Worm (Caenorhabditis elegans): ENCODE results near the gene F35G12.12.

The F35G12.12 gene

ce11 chrIII:4581495-4581894 is at the start of gene F35G12.12:
Gene F35G12.12 (plus strand): TSS chrIII:4581795.
- TF ChIP-seq unc-62 (GFP tag; optimal IDR thresholded peaks at IDR 0.05) (no peak), snpc-4 (tag; optimal IDR thresholded peaks at IDR 0.05) (no peak), aly-2 (tag; optimal IDR thresholded peaks at IDR 0.05) (no peak), unc-39 (tag; optimal IDR thresholded peaks at IDR 0.05) (no peak), elt-2 (tag; optimal IDR thresholded peaks at IDR 0.05) (no peak), skn-1 (tag; optimal IDR thresholded peaks at IDR 0.05) (no peak), ceh-9 (tag; optimal IDR thresholded peaks at IDR 0.05) (no peak), egl-27 (tag; optimal IDR thresholded peaks at IDR 0.05) (no peak), nhr-28 (tag; optimal IDR thresholded peaks at IDR 0.05) (no peak), elt-1 (tag; optimal IDR thresholded peaks at IDR 0.05) (no peak), ama-1 (optimal IDR thresholded peaks at IDR 0.05) (no peak), ceh-28 (tag; optimal IDR thresholded peaks at IDR 0.05) (no peak), mdl-1 (tag; optimal IDR thresholded peaks at IDR 0.05) (no peak), zag-1 (tag; optimal IDR thresholded peaks at IDR 0.05) (no peak), lsy-12 (tag; optimal IDR thresholded peaks at IDR 0.05) (no peak), R02D3.7 (tag; optimal IDR thresholded peaks at IDR 0.05) (no peak)

ce11 chrIII:4540604-4541003 is 41.0 kb upstream of the F35G12.12 start, which contains the start of gene ugt-62:
Gene ugt-62 (minus strand): TSS chrIII:4540623.
- TF ChIP-seq pqm-1 (tag; optimal IDR thresholded peaks at IDR 0.05) (peak; percentile 75), ceh-9 (tag; optimal IDR thresholded peaks at IDR 0.05) (no peak), elt-2 (tag; optimal IDR thresholded peaks at IDR 0.05) (peak; percentile 92)

ce11 chrIII:4542362-4542931 is 39.1 kb upstream of the F35G12.12 start, which contains the start of the genes mrps-34 and cisd-3.1:
Gene mrps-34 (minus strand): TSS chrIII:4542452.
Gene cisd-3.1 (plus strand): TSS chrIII:4542881.
- no peak for TF ChIP-seq ama-1 (optimal IDR thresholded peaks at IDR 0.05)
- no peak for TF ChIP-seq fkh-10 (GFP tag; optimal IDR thresholded peaks at IDR 0.05)
- no peak for TF ChIP-seq lsy-12 (tag; optimal IDR thresholded peaks at IDR 0.05)
- no peak for TF ChIP-seq tbx-2 (tag; optimal IDR thresholded peaks at IDR 0.05)
- peak; percentile 1 for TF ChIP-seq snpc-4 (tag; optimal IDR thresholded peaks at IDR 0.05)
- no peak for TF ChIP-seq R02D3.7 (tag; optimal IDR thresholded peaks at IDR 0.05)
- no peak for TF ChIP-seq unc-39 (tag; optimal IDR thresholded peaks at IDR 0.05)
- TF ChIP-seq pha-4 (tag; optimal IDR thresholded peaks at IDR 0.05), result peak; percentile 42
- no peak for TF ChIP-seq eor-1 (tag; optimal IDR thresholded peaks at IDR 0.05)
- TF ChIP-seq nhr-25 (tag; optimal IDR thresholded peaks at IDR 0.05), result no peak
- no peak for TF ChIP-seq mdl-1 (tag; optimal IDR thresholded peaks at IDR 0.05)
- no peak for TF ChIP-seq ztf-4 (tag; optimal IDR thresholded peaks at IDR 0.05)
- TF ChIP-seq unc-62 (GFP tag; optimal IDR thresholded peaks at IDR 0.05), result no peak
- no peak for TF ChIP-seq fos-1 (tag; optimal IDR thresholded peaks at IDR 0.05)
- no peak for TF ChIP-seq ceh-9 (tag; optimal IDR thresholded peaks at IDR 0.05)
- no peak for TF ChIP-seq ceh-16 (tag; optimal IDR thresholded peaks at IDR 0.05)
- TF ChIP-seq aly-2 (tag; optimal IDR thresholded peaks at IDR 0.05), result no peak
- TF ChIP-seq nfya-1 (tag; optimal IDR thresholded peaks at IDR 0.05; ENCODE audit: insufficient read depth), result peak; percentile 46
- no peak for TF ChIP-seq elt-1 (tag; optimal IDR thresholded peaks at IDR 0.05)
- no peak for TF ChIP-seq elt-3 (tag; optimal IDR thresholded peaks at IDR 0.05)
- TF ChIP-seq zag-1 (tag; optimal IDR thresholded peaks at IDR 0.05), result no peak
- TF ChIP-seq ceh-28 (tag; optimal IDR thresholded peaks at IDR 0.05), result no peak

ce11 chrIII:4544959-4545358 is 36.6 kb upstream of the F35G12.12 start, which contains the start of gene M88.3:
Gene M88.3 (minus strand): TSS chrIII:4545059.
- TF ChIP-seq nhr-67 (tag; optimal IDR thresholded peaks at IDR 0.05) (no peak), pha-4 (tag; optimal IDR thresholded peaks at IDR 0.05) (no peak), jun-1 (tag; optimal IDR thresholded peaks at IDR 0.05) (no peak), unc-62 (GFP tag; optimal IDR thresholded peaks at IDR 0.05) (no peak), elt-3 (tag; optimal IDR thresholded peaks at IDR 0.05) (no peak), R02D3.7 (tag; optimal IDR thresholded peaks at IDR 0.05) (no peak), unc-39 (tag; optimal IDR thresholded peaks at IDR 0.05) (no peak), tbx-2 (tag; optimal IDR thresholded peaks at IDR 0.05) (no peak), skn-1 (tag; optimal IDR thresholded peaks at IDR 0.05) (no peak), zag-1 (tag; optimal IDR thresholded peaks at IDR 0.05) (no peak), ceh-82 (tag; optimal IDR thresholded peaks at IDR 0.05) (no peak), fkh-10 (GFP tag; optimal IDR thresholded peaks at IDR 0.05) (no peak), egl-5 (tag; optimal IDR thresholded peaks at IDR 0.05) (no peak)

ce11 chrIII:4548739-4549138 is 32.9 kb upstream of the F35G12.12 start, which contains the start of gene M88.4:
Gene M88.4 (plus strand): TSS chrIII:4549039.
- TF ChIP-seq daf-12 (tag; optimal IDR thresholded peaks at IDR 0.05), result no peak
- no peak for TF ChIP-seq lsy-12 (tag; optimal IDR thresholded peaks at IDR 0.05)
- TF ChIP-seq ceh-82 (tag; optimal IDR thresholded peaks at IDR 0.05), result no peak
- no peak for TF ChIP-seq lin-39 (tag; optimal IDR thresholded peaks at IDR 0.05)
- TF ChIP-seq aly-2 (tag; optimal IDR thresholded peaks at IDR 0.05), result no peak
- TF ChIP-seq lin-15B (tag; optimal IDR thresholded peaks at IDR 0.05), result no peak

All from whole organism, L3 larva.